Worm (Caenorhabditis elegans) whole organism, L3 larva: ENCODE measurements around the gene C43C3.4.

Source experiments
- R02D3.7 ChIP-seq: fragments of 150-350 bp; optimal IDR thresholded peaks from 2 replicates; lab custom pipeline; 2014; ENCODE audit warnings: missing biosample characterization, missing genetic modification characterization
- ceh-28 ChIP-seq: fragments of 150-350 bp; optimal IDR thresholded peaks from 2 replicates; lab custom pipeline; 2014; ENCODE audit warnings: missing biosample characterization, missing genetic modification reagents, missing genetic modification characterization
- elt-3 ChIP-seq, 3 experiments: fragments of 150-350 bp in 1 of 3; sonication (generic microtip) in 2 of 3; optimal IDR thresholded peaks; 2 replicates in 2 of 3; 4 replicates in 1 of 3; lab custom pipeline; 2014 to 2017; ENCODE audit warnings: missing biosample characterization in 3 of 3, missing genetic modification characterization in 3 of 3
- jun-1 ChIP-seq: fragments of 150-350 bp; optimal IDR thresholded peaks from 2 replicates; lab custom pipeline; 2014; ENCODE audit warnings: missing biosample characterization, missing genetic modification reagents, missing genetic modification characterization
- nfya-1 ChIP-seq: sonication (generic microtip); optimal IDR thresholded peaks from 2 replicates; lab custom pipeline; 2017; ENCODE audit warnings: missing genetic modification characterization, mild to moderate bottlenecking, missing compliant biosample characterization, antibody characterized with exemption, moderate library complexity; ENCODE audit not compliant: insufficient read depth
- nhr-237 ChIP-seq: fragments of 150-350 bp; optimal IDR thresholded peaks from 2 replicates; lab custom pipeline; 2014; ENCODE audit warnings: missing biosample characterization, missing genetic modification characterization
- nhr-28 ChIP-seq: fragments of 150-350 bp; optimal IDR thresholded peaks from 2 replicates; lab custom pipeline; 2014; ENCODE audit warnings: missing biosample characterization, missing genetic modification characterization
- pha-4 ChIP-seq: fragments of 150-350 bp; optimal IDR thresholded peaks from 2 replicates; lab custom pipeline; 2014; ENCODE audit warnings: missing biosample characterization, missing genetic modification reagents, missing genetic modification characterization
- skn-1 ChIP-seq: fragments of 150-350 bp; optimal IDR thresholded peaks from 2 replicates; lab custom pipeline; 2014; ENCODE audit warnings: missing biosample characterization, missing genetic modification characterization
- snpc-4 ChIP-seq: fragments of 150-350 bp; optimal IDR thresholded peaks from 2 replicates; lab custom pipeline; 2014; ENCODE audit warnings: missing biosample characterization, missing genetic modification characterization

DNA sequence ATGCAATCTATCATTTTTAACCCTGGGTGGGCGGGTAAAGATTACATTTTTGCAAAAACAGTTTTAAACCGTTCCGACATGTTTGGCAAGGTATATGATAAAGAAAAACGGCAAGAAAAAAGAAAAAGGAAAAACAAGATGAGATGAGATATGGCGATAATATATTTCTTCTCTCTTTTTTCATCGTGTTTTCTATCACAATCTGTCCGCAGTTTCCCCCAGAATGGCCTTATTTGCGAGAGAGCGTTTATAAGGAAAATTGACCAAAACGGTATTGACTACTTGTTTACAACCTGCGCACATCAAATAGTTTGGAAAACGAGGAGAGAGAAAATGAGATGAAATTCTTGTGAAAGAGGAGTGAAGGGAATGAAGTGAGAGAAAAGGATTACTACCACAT is 7.3 kb downstream of the C43C3.4 start:
- no peak for TF ChIP-seq skn-1 (tag; lab: Kevin White, UChicago)
- no peak for TF ChIP-seq snpc-4 (tag; lab: Kevin White, UChicago)
- peak; percentile 11 for TF ChIP-seq R02D3.7 (tag; lab: Kevin White, UChicago)
- TF ChIP-seq ceh-28 (tag; lab: Kevin White, UChicago) = peak; percentile 30
- TF ChIP-seq jun-1 = no peak
- no peak for TF ChIP-seq nfya-1 (tag; lab: Kevin White, UChicago)
- no peak for TF ChIP-seq pha-4 (tag; lab: Kevin White, UChicago)
- no peak for TF ChIP-seq nhr-28 (tag; lab: Kevin White, UChicago)
- no peak for TF ChIP-seq nhr-237 (tag; lab: Kevin White, UChicago)
- TF ChIP-seq elt-3 (tag; optimal IDR thresholded peaks at IDR 0.05; lab: Kevin White, UChicago) = no peak
